Worm (Caenorhabditis elegans): Measurements from ENCODE around the gene metl-1.

metl-1 gene

DNA sequence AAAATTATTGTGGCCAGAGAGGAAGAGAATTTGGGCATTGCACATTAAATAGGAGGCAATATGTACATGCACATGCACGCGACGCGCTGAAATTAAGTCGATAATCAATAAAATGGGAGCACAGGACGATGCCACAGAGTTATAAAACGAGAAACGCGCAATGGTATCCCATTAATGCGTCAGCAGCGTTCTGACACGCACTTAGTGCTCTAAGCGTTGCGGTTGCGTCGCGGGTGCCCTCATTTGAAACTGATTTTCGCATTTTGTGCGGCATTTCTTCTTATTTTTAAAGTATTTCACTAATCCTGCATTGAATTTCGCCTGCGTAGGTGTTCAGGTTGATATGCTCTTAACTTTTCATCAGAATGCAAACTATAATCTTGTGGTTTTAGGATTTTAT is 20.4 kb downstream of the metl-1 start, which contains the start of gene rsp-1 (continued):
- TF ChIP-seq pax-1 (tag; optimal IDR thresholded peaks at IDR 0.05), result no peak

- no peak for TF ChIP-seq tbx-2 (tag; optimal IDR thresholded peaks at IDR 0.05)
- TF ChIP-seq ceh-18 (tag; optimal IDR thresholded peaks at IDR 0.05), result no peak
- TF ChIP-seq ttx-3 (tag; optimal IDR thresholded peaks at IDR 0.05), result no peak
- TF ChIP-seq hlh-6 (tag; optimal IDR thresholded peaks at IDR 0.05), result no peak
- no peak for TF ChIP-seq odd-2 (tag; optimal IDR thresholded peaks at IDR 0.05)
- no peak for TF ChIP-seq ceh-2 (tag; optimal IDR thresholded peaks at IDR 0.05)
- no peak for TF ChIP-seq hlh-15 (tag; optimal IDR thresholded peaks at IDR 0.05)
- TF ChIP-seq ceh-34 (tag; optimal IDR thresholded peaks at IDR 0.05), result no peak
- no peak for TF ChIP-seq pag-3 (tag; optimal IDR thresholded peaks at IDR 0.05; ENCODE audit: borderline replicate concordance)
- no peak for TF ChIP-seq ahr-1 (tag; optimal IDR thresholded peaks at IDR 0.05)
- no peak for TF ChIP-seq gmeb-2 (tag; optimal IDR thresholded peaks at IDR 0.05)
- TF ChIP-seq K02D7.2 (tag; optimal IDR thresholded peaks at IDR 0.05), result no peak
- TF ChIP-seq ceh-31 (tag; optimal IDR thresholded peaks at IDR 0.05), result no peak
- no peak for TF ChIP-seq pros-1 (tag; optimal IDR thresholded peaks at IDR 0.05)
Observed at ce11 chrII:11452498-11453005, 20.8 kb downstream of the metl-1 start, which contains the start of gene rsp-2. TSS of gene rsp-2 (minus strand) at chrII:11452955.

- TF ChIP-seq unc-86 (tag; optimal IDR thresholded peaks at IDR 0.05), result no peak
Observed at ce11 chrII:11451738-11452137, 21.6 kb downstream of the metl-1 start.

ce11 chrII:11450882-11451281 is 22.5 kb downstream of the metl-1 start:
- TF ChIP-seq ceh-31 (tag; optimal IDR thresholded peaks at IDR 0.05) (no peak), tbx-2 (tag; optimal IDR thresholded peaks at IDR 0.05) (no peak), unc-55 (GFP tag; optimal IDR thresholded peaks at IDR 0.05) (no peak), ama-1 (optimal IDR thresholded peaks at IDR 0.05) (no peak), mec-3 (tag; optimal IDR thresholded peaks at IDR 0.05; ENCODE audit: borderline replicate concordance) (no peak), zip-5 (tag; optimal IDR thresholded peaks at IDR 0.05) (no peak), gmeb-2 (tag; optimal IDR thresholded peaks at IDR 0.05) (no peak), ceh-18 (tag; optimal IDR thresholded peaks at IDR 0.05) (no peak), pha-4 (tag; optimal IDR thresholded peaks at IDR 0.05) (no peak), unc-42 (tag; optimal IDR thresholded peaks at IDR 0.05) (no peak), pqm-1 (tag; optimal IDR thresholded peaks at IDR 0.05) (no peak), C38D4.7 (GFP tag; optimal IDR thresholded peaks at IDR 0.05) (no peak), ttx-3 (tag; optimal IDR thresholded peaks at IDR 0.05) (no peak), ceh-14 (tag; optimal IDR thresholded peaks at IDR 0.05) (no peak), che-1 (tag; optimal IDR thresholded peaks at IDR 0.05) (no peak), odd-2 (tag; optimal IDR thresholded peaks at IDR 0.05) (no peak), hlh-15 (tag; optimal IDR thresholded peaks at IDR 0.05) (no peak), fkh-10 (GFP tag; optimal IDR thresholded peaks at IDR 0.05) (no peak)

- TF ChIP-seq ceh-19 (GFP tag; optimal IDR thresholded peaks at IDR 0.05) (no peak), elt-2 (tag; optimal IDR thresholded peaks at IDR 0.05) (peak; percentile 40)
Observed at ce11 chrII:11448753-11449152, 24.6 kb downstream of the metl-1 start, which contains the start of gene W02B12.1. TSS of gene W02B12.1 (plus strand) at chrII:11449021.

ce11 chrII:11444973-11445372 is 28.4 kb downstream of the metl-1 start, which contains the start of gene W02B12.13:
TSS of gene W02B12.13 (plus strand) at chrII:11445273.
- TF ChIP-seq pha-4 (tag; optimal IDR thresholded peaks at IDR 0.05) (no peak), fax-1 (tag; optimal IDR thresholded peaks at IDR 0.05) (no peak), tbx-7 (tag; optimal IDR thresholded peaks at IDR 0.05) (no peak), pat-9 (tag; optimal IDR thresholded peaks at IDR 0.05) (no peak), ceh-19 (GFP tag; optimal IDR thresholded peaks at IDR 0.05) (no peak), pqm-1 (tag; optimal IDR thresholded peaks at IDR 0.05) (no peak), ttx-3 (tag; optimal IDR thresholded peaks at IDR 0.05) (no peak), sox-2 (GFP tag; IDR thresholded peaks at IDR 0.05) (no peak), ceh-48 (tag; optimal IDR thresholded peaks at IDR 0.05) (no peak), gmeb-2 (tag; optimal IDR thresholded peaks at IDR 0.05) (no peak), odd-2 (tag; optimal IDR thresholded peaks at IDR 0.05) (no peak), sox-4 (tag; optimal IDR thresholded peaks at IDR 0.05) (no peak)

Data from whole organism, late embryonic.